Fruit fly (Drosophila melanogaster) whole organism, embryonic: ENCODE results near the gene CG9550.
A peak's percentile ranks its signal among the peaks of the same experiment; 100 is the strongest.

Source experiments
- CG10366 ChIP-seq: fragments of 200-800 bp; sonication (Bioruptor generic); IDR thresholded peaks from 2 replicates; pipeline ENCODE4 v1.3.6; 2022; ENCODE audit warnings: missing biosample characterization, missing genetic modification characterization
- CG12104 ChIP-seq: fragments of 200-800 bp; sonication (Bioruptor generic); optimal IDR thresholded peaks from 3 replicates; lab custom pipeline; 2016; ENCODE audit warnings: missing biosample characterization, missing genetic modification characterization
- CG12391 ChIP-seq: fragments of 200-800 bp; sonication (Bioruptor generic); optimal IDR thresholded peaks from 3 replicates; lab custom pipeline; 2018; ENCODE audit warnings: missing biosample characterization, mild to moderate bottlenecking, missing genetic modification characterization, moderate library complexity
- CG12659 ChIP-seq: fragments of 200-800 bp; sonication (Bioruptor generic); optimal IDR thresholded peaks from 3 replicates; lab custom pipeline; 2017; ENCODE audit warnings: mild to moderate bottlenecking, missing biosample characterization, missing genetic modification reagents, missing genetic modification characterization
- CG15514 ChIP-seq: fragments of 200-800 bp; sonication (Bioruptor generic); optimal IDR thresholded peaks from 3 replicates; lab custom pipeline; 2017; ENCODE audit warnings: missing biosample characterization, missing genetic modification characterization, mild to moderate bottlenecking, moderate library complexity, missing genetic modification reagents
- CG18619 ChIP-seq: fragments of 200-800 bp; sonication (Bioruptor generic); optimal IDR thresholded peaks from 3 replicates; lab custom pipeline; 2017; ENCODE audit warnings: missing biosample characterization, mild to moderate bottlenecking, missing genetic modification characterization
- CG2678 ChIP-seq: fragments of 200-800 bp; sonication (Bioruptor generic); optimal IDR thresholded peaks from 3 replicates; lab custom pipeline; 2019; ENCODE audit warnings: missing biosample characterization, mild to moderate bottlenecking, missing genetic modification characterization, moderate library complexity
- CG30403 ChIP-seq: fragments of 200-800 bp; sonication (Bioruptor generic); optimal IDR thresholded peaks from 3 replicates; lab custom pipeline; 2016; ENCODE audit warnings: missing biosample characterization, missing genetic modification characterization
- CG30431 ChIP-seq: fragments of 200-800 bp; sonication (Bioruptor generic); optimal IDR thresholded peaks from 2 replicates; lab custom pipeline; 2017; ENCODE audit warnings: missing biosample characterization, missing genetic modification characterization
- CG31224 ChIP-seq: fragments of 200-800 bp; sonication (Bioruptor generic); IDR thresholded peaks from 2 replicates; pipeline ENCODE4 v1.3.6; 2022; ENCODE audit warnings: missing biosample characterization, missing genetic modification characterization
- CG6254 ChIP-seq: fragments of 200-800 bp; sonication (Bioruptor generic); optimal IDR thresholded peaks from 3 replicates; lab custom pipeline; 2017; ENCODE audit warnings: mild to moderate bottlenecking, missing biosample characterization, missing genetic modification reagents, missing genetic modification characterization
- CG7556 ChIP-seq: fragments of 200-800 bp; sonication (Bioruptor generic); optimal IDR thresholded peaks from 2 replicates; lab custom pipeline; 2017; ENCODE audit warnings: missing biosample characterization, mild to moderate bottlenecking, missing genetic modification characterization
- CG8765 ChIP-seq: fragments of 200-800 bp; sonication (Bioruptor generic); IDR thresholded peaks from 2 replicates; pipeline ENCODE4 v1.3.6; 2022; ENCODE audit warnings: missing biosample characterization, missing genetic modification characterization
- CG9932 ChIP-seq: fragments of 200-800 bp; sonication (Bioruptor generic); IDR thresholded peaks from 2 replicates; pipeline ENCODE4 v1.3.6; 2022; ENCODE audit warnings: missing biosample characterization, missing genetic modification characterization
- Chrac-16 ChIP-seq: fragments of 200-800 bp; sonication (Bioruptor generic); optimal IDR thresholded peaks from 3 replicates; lab custom pipeline; 2016; ENCODE audit warnings: missing biosample characterization, missing genetic modification characterization
- Doc2 ChIP-seq: fragments of 200-800 bp; sonication (Bioruptor generic); IDR thresholded peaks from 2 replicates; pipeline ENCODE4 v1.3.6; 2022; ENCODE audit warnings: missing biosample characterization, missing genetic modification characterization
- E2f1 ChIP-seq: fragments of 200-800 bp; sonication (Bioruptor generic); IDR thresholded peaks from 2 replicates; pipeline ENCODE4 v1.3.6; 2022; ENCODE audit warnings: missing biosample characterization, missing genetic modification characterization
- Eip74EF ChIP-seq, 2 experiments: fragments of 200-800 bp in 1 of 2; fragments of >200 bp in 1 of 2; sonication (Bioruptor generic) in 1 of 2; optimal IDR thresholded peaks; 2 replicates each; lab custom pipeline; 2017 to 2019; ENCODE audit warnings: missing biosample characterization in 2 of 2, missing genetic modification characterization in 2 of 2, mild to moderate bottlenecking in 1 of 2, moderate library complexity in 1 of 2
- Ets97D ChIP-seq: fragments of 200-800 bp; sonication (Bioruptor generic); optimal IDR thresholded peaks from 3 replicates; lab custom pipeline; 2016; ENCODE audit warnings: missing biosample characterization, missing genetic modification characterization
- GATAe ChIP-seq: fragments of 200-800 bp; sonication (Bioruptor generic); conservative IDR thresholded peaks from 2 replicates; pipeline ENCODE4 v1.3.6; 2022; ENCODE audit warnings: missing biosample characterization, missing genetic modification characterization
- Nf-YA ChIP-seq: fragments of 200-800 bp; sonication (Bioruptor generic); IDR thresholded peaks from 2 replicates; pipeline ENCODE4 v1.3.6; 2022; ENCODE audit warnings: missing biosample characterization, missing genetic modification characterization
- Sin3A ChIP-seq: fragments of >200 bp; optimal IDR thresholded peaks from 2 replicates; lab custom pipeline; 2018
- Spps ChIP-seq: fragments of 200-800 bp; sonication (Bioruptor generic); optimal IDR thresholded peaks from 2 replicates; lab custom pipeline; 2018; ENCODE audit warnings: missing biosample characterization, mild to moderate bottlenecking, missing genetic modification characterization
- Sry-β ChIP-seq: fragments of 200-800 bp; sonication (Bioruptor generic); optimal IDR thresholded peaks from 2 replicates; lab custom pipeline; 2018; ENCODE audit warnings: missing biosample characterization, mild to moderate bottlenecking, missing genetic modification characterization, moderate library complexity
- Usf ChIP-seq: fragments of 200-800 bp; sonication (Bioruptor generic); optimal IDR thresholded peaks from 2 replicates; lab custom pipeline; 2017; ENCODE audit warnings: missing genotype, missing biosample characterization, missing genetic modification characterization
- amos ChIP-seq: fragments of 200-800 bp; sonication (Bioruptor generic); IDR thresholded peaks from 2 replicates; pipeline ENCODE4 v1.3.6; 2022; ENCODE audit warnings: missing biosample characterization, missing genetic modification characterization; ENCODE audit not compliant: partially characterized antibody
- bab2 ChIP-seq: fragments of 200-800 bp; sonication (Bioruptor generic); optimal IDR thresholded peaks from 2 replicates; lab custom pipeline; 2016; ENCODE audit warnings: missing biosample characterization, missing genetic modification characterization
- bbx ChIP-seq: fragments of 200-800 bp; sonication (Bioruptor generic); IDR thresholded peaks from 2 replicates; pipeline ENCODE4 v1.3.6; 2022; ENCODE audit warnings: missing biosample characterization, missing genetic modification characterization; ENCODE audit not compliant: partially characterized antibody
- bsh ChIP-seq, 2 experiments: fragments of 200-800 bp; sonication (Bioruptor generic); optimal IDR thresholded peaks; 2 replicates each; lab custom pipeline; 2017 to 2018; ENCODE audit warnings: mild to moderate bottlenecking in 2 of 2, missing biosample characterization in 2 of 2, missing genetic modification characterization in 2 of 2, moderate library complexity in 1 of 2
- ems ChIP-seq: fragments of 200-800 bp; sonication (Bioruptor generic); optimal IDR thresholded peaks from 3 replicates; lab custom pipeline; 2016; ENCODE audit warnings: missing biosample characterization, missing genetic modification characterization
- ftz-f1 ChIP-seq: fragments of 200-800 bp; sonication (Bioruptor generic); optimal IDR thresholded peaks from 2 replicates; lab custom pipeline; 2016; ENCODE audit warnings: missing biosample characterization, missing genetic modification characterization
- ham ChIP-seq: fragments of 200-800 bp; sonication (Bioruptor generic); IDR thresholded peaks from 2 replicates; pipeline ENCODE4 v1.3.6; 2022; ENCODE audit warnings: missing biosample characterization, missing genetic modification characterization
- jumu ChIP-seq: fragments of 200-800 bp; sonication (Bioruptor generic); optimal IDR thresholded peaks from 3 replicates; lab custom pipeline; 2016; ENCODE audit warnings: missing biosample characterization, missing genetic modification characterization
- klu ChIP-seq: fragments of 200-800 bp; sonication (Bioruptor generic); IDR thresholded peaks from 2 replicates; pipeline ENCODE4 v1.3.6; 2022; ENCODE audit warnings: missing biosample characterization, missing genetic modification characterization
- lmd ChIP-seq: fragments of 200-800 bp; sonication (Bioruptor generic); IDR thresholded peaks from 2 replicates; pipeline ENCODE4 v1.3.6; 2022; ENCODE audit warnings: missing biosample characterization, missing genetic modification characterization
- nerfin-2 ChIP-seq: fragments of 200-800 bp; sonication (Bioruptor generic); IDR thresholded peaks from 2 replicates; pipeline ENCODE4 v1.3.6; 2022; ENCODE audit warnings: missing biosample characterization, missing genetic modification characterization; ENCODE audit not compliant: partially characterized antibody
- oc ChIP-seq: fragments of 200-800 bp; sonication (Bioruptor generic); optimal IDR thresholded peaks from 2 replicates; lab custom pipeline; 2018; ENCODE audit warnings: missing biosample characterization, mild to moderate bottlenecking, missing genetic modification characterization, moderate library complexity
- pros ChIP-seq: fragments of 200-800 bp; sonication (Bioruptor generic); optimal IDR thresholded peaks from 3 replicates; lab custom pipeline; 2019; ENCODE audit warnings: missing biosample characterization, mild to moderate bottlenecking, missing genetic modification characterization, moderate library complexity
- scrt ChIP-seq: fragments of 200-800 bp; sonication (Bioruptor generic); optimal IDR thresholded peaks from 2 replicates; lab custom pipeline; 2018; ENCODE audit warnings: missing biosample characterization, mild to moderate bottlenecking, missing genetic modification characterization, moderate library complexity
- sim ChIP-seq: fragments of 200-800 bp; sonication (Bioruptor generic); IDR thresholded peaks from 2 replicates; pipeline ENCODE4 v1.3.6; 2022; ENCODE audit warnings: missing biosample characterization, missing genetic modification characterization
- ssp ChIP-seq: fragments of 200-800 bp; sonication (Bioruptor generic); IDR thresholded peaks from 2 replicates; pipeline ENCODE4 v1.3.6; 2022; ENCODE audit warnings: missing biosample characterization, missing genetic modification characterization
- sug ChIP-seq: fragments of 200-800 bp; optimal IDR thresholded peaks from 2 replicates; lab custom pipeline; 2019; ENCODE audit warnings: missing biosample characterization, mild to moderate bottlenecking, missing genetic modification characterization, moderate library complexity
- ttk ChIP-seq: fragments of 200-800 bp; sonication (Bioruptor generic); IDR thresholded peaks from 2 replicates; pipeline ENCODE4 v2.1.2; 2022; ENCODE audit warnings: missing biosample characterization, missing genetic modification characterization
- unc-4 ChIP-seq: fragments of 200-800 bp; sonication (Bioruptor generic); IDR thresholded peaks from 2 replicates; pipeline ENCODE4 v1.3.6; 2022; ENCODE audit warnings: missing biosample characterization, missing genetic modification characterization; ENCODE audit not compliant: partially characterized antibody
- usp ChIP-seq: fragments of >200 bp; optimal IDR thresholded peaks from 2 replicates; lab custom pipeline; 2017; ENCODE audit warnings: missing biosample characterization, missing genetic modification characterization
- wdn ChIP-seq: fragments of 200-800 bp; sonication (Bioruptor generic); IDR thresholded peaks from 2 replicates; pipeline ENCODE4 v1.3.6; 2022; ENCODE audit warnings: missing biosample characterization, missing genetic modification characterization
- zen ChIP-seq: fragments of 200-800 bp; sonication (Bioruptor generic); optimal IDR thresholded peaks from 3 replicates; lab custom pipeline; 2018; ENCODE audit warnings: missing biosample characterization, mild to moderate bottlenecking, missing genetic modification characterization, moderate library complexity
- zf30C ChIP-seq: fragments of 200-800 bp; sonication (Bioruptor generic); optimal IDR thresholded peaks from 3 replicates; lab custom pipeline; 2018; ENCODE audit warnings: missing biosample characterization, mild to moderate bottlenecking, missing genetic modification characterization
- zfh2 ChIP-seq: fragments of 200-800 bp; sonication (Bioruptor generic); optimal IDR thresholded peaks from 2 replicates; lab custom pipeline; 2016; ENCODE audit warnings: missing biosample characterization, missing genetic modification characterization

The CG9550 gene

DNA sequence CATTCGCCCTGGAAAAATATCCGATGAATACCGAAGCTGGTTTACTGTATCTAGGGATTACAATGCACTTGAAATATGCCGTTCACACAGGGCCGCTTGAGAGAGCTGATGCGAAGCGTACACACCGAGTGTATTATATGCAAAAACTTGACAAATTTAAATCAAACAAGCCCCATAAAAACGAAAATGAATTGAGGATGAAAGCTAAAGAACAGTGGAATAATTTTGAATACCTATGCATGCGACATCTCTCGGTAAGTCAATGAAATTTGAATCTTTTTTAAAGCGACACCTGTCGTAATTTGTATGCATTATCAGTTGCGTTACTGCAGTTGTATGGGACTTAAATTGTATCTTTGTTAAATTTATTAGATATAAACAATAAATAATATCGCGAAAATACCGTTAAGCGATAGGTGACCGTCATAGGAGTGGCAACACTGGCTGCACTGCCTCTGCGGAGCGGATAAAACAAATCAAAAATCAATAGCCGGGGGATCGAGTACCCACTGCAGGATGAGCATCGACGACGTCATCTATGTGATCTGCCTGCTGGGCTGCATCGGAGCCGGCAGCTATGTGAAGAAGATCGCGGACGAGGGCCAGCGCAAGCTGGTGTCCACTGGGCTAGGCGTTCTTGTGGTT, 40.8 kb upstream of the CG9550 start, which contains the start of gene frj (continued):
- TF ChIP-seq GATAe (GFP tag; lab: Robert Waterston, UW) (no peak), ttk (GFP tag; lab: Robert Waterston, UW) (peak; percentile 51; the same call in 1 of the 2 replicates), bsh (GFP tag; optimal IDR thresholded peaks at IDR 0.05; lab: Kevin White, UChicago) (peak in 1 of 2 experiments; percentile 39), oc (tag; lab: Kevin White, UChicago) (peak; percentile 58), Spps (tag; lab: Kevin White, UChicago) (no peak), scrt (GFP tag; lab: Kevin White, UChicago) (no peak), CG7556 (peak; percentile 32), Chrac-16 (GFP tag; lab: Kevin White, UChicago) (peak; percentile 63), usp (no peak), CG30403 (peak; percentile 78), klu (GFP tag; lab: Robert Waterston, UW) (peak; percentile 48; the same call in 1 of the 2 replicates), CG15514 (GFP tag; lab: Kevin White, UChicago) (peak; percentile 68), ems (GFP tag; lab: Kevin White, UChicago) (peak; percentile 56), Sry-β (GFP tag; lab: Kevin White, UChicago) (no peak), Sin3A (lab: Kevin White, UChicago) (peak; percentile 91), Ets97D (GFP tag; lab: Kevin White, UChicago) (peak; percentile 90), CG9932 (peak; percentile 77), amos (GFP tag; lab: Robert Waterston, UW) (peak; percentile 66; the same call in 1 of the 2 replicates), CG10366 (GFP tag; lab: Robert Waterston, UW) (peak; percentile 66), zf30C (GFP tag; lab: Kevin White, UChicago) (no peak), jumu (GFP tag; lab: Kevin White, UChicago) (peak; percentile 82), wdn (GFP tag; lab: Robert Waterston, UW) (no peak; the same call in 1 of the 2 replicates), Usf (GFP tag; lab: Kevin White, UChicago) (peak; percentile 33), sug (tag; lab: Kevin White, UChicago) (peak; percentile 57), E2f1 (GFP tag; lab: Robert Waterston, UW) (0 out of 2 replicates have a peak, but pooled peaks have one; percentile 32), ftz-f1 (no peak), CG8765 (GFP tag; lab: Robert Waterston, UW) (peak; percentile 60; the same call in 1 of the 2 replicates), CG18619 (GFP tag; lab: Kevin White, UChicago) (peak; percentile 45), Doc2 (GFP tag; lab: Robert Waterston, UW) (no peak), CG31224 (GFP tag; lab: Robert Waterston, UW) (0 out of 2 replicates have a peak, but pooled peaks have one; percentile 25), Nf-YA (GFP tag; lab: Robert Waterston, UW) (no peak), sim (GFP tag; lab: Robert Waterston, UW) (no peak), bab2 (GFP tag; lab: Kevin White, UChicago) (peak; percentile 67), ham (GFP tag; lab: Robert Waterston, UW) (no peak), unc-4 (GFP tag; lab: Robert Waterston, UW) (peak; percentile 63), Eip74EF (GFP tag; optimal IDR thresholded peaks at IDR 0.05; lab: Kevin White, UChicago) (peak in 1 of 2 experiments; percentile 39), CG12659 (GFP tag; lab: Kevin White, UChicago) (peak; percentile 82), lmd (peak; percentile 76), zfh2 (GFP tag; lab: Kevin White, UChicago) (peak; percentile 68), CG6254 (GFP tag; lab: Kevin White, UChicago) (peak; percentile 10), bbx (GFP tag; lab: Robert Waterston, UW) (peak; percentile 61), CG30431 (GFP tag; lab: Kevin White, UChicago) (peak; percentile 51), CG12391 (tag; lab: Kevin White, UChicago) (peak; percentile 73), CG12104 (GFP tag; lab: Kevin White, UChicago) (peak; percentile 43), pros (GFP tag; lab: Kevin White, UChicago) (no peak), CG2678 (tag; lab: Kevin White, UChicago) (peak; percentile 61), nerfin-2 (0 out of 2 replicates have a peak, but pooled peaks have one; percentile 13), ssp (GFP tag; lab: Robert Waterston, UW) (peak; percentile 99), zen (peak; percentile 73)
